Fruit fly (Drosophila melanogaster) whole organism: ENCODE results near the gene CycG.

Experiments
- CG8478 ChIP-seq: fragments of >200 bp; optimal IDR thresholded peaks from 2 replicates; lab custom pipeline; 2018; ENCODE audit warnings: inconsistent platforms
- Dll ChIP-seq: fragments of >200 bp; optimal IDR thresholded peaks from 2 replicates; lab custom pipeline; 2017
- EcR ChIP-seq, 2 experiments: fragments of >200 bp; optimal IDR thresholded peaks; 2 replicates each; lab custom pipeline; 2017; ENCODE audit warnings: missing biosample characterization in 2 of 2, missing genetic modification characterization in 2 of 2, missing genetic modification reagents in 2 of 2
- pan ChIP-seq: fragments of >200 bp; optimal IDR thresholded peaks from 2 replicates; lab custom pipeline; 2017
- psq ChIP-seq: fragments of >200 bp; optimal IDR thresholded peaks from 2 replicates; lab custom pipeline; 2017
- usp ChIP-seq: fragments of >200 bp; optimal IDR thresholded peaks from 2 replicates; lab custom pipeline; 2017; ENCODE audit warnings: missing biosample characterization, missing genetic modification characterization, mixed read lengths

DNA sequence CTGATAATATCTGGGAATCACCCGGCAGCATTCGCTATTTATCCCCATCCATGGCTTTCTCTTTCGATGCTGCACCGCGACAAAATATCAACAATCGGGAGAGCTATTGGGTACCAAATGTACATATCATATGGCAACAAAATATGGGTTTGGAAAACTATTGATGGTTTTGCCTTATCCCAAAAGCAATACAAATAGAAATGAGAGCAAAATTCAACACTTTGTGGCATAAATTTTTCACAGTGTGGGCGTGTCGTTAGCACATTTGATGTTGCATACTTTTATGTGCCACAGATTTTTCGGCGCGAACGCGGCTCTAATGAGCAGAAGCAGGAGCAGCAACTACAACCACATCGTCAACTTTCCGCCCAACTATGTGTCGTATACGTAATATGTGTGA, 19.9 kb upstream of the CycG start:
- TF ChIP-seq pan (no peak), CG8478 (lab: Kevin White, UChicago) (no peak), psq (lab: Kevin White, UChicago) (no peak), EcR (GFP tag; optimal IDR thresholded peaks at IDR 0.05; lab: Kevin White, UChicago) (no peak), usp (GFP tag; lab: Kevin White, UChicago) (no peak), Dll (lab: Kevin White, UChicago) (no peak)
